Worm (Caenorhabditis elegans) whole organism, L2 larva: ENCODE measurements around the gene gst-38.
A peak's percentile ranks its signal among the peaks of the same experiment; 100 is the strongest.

Experiments used
- C34F6.9 ChIP-seq: fragments of 150-350 bp; optimal IDR thresholded peaks from 2 replicates; lab custom pipeline; 2014; ENCODE audit warnings: missing biosample characterization, missing genetic modification characterization
- F13H6.1 ChIP-seq: sonication (generic microtip); optimal IDR thresholded peaks from 2 replicates; lab custom pipeline; 2016; ENCODE audit warnings: missing genetic modification characterization, missing compliant biosample characterization
- R02D3.7 ChIP-seq: fragments of 150-350 bp; optimal IDR thresholded peaks from 2 replicates; lab custom pipeline; 2014; ENCODE audit warnings: missing biosample characterization, missing genetic modification characterization
- Y55F3AM.14 ChIP-seq: fragments of 200-800 bp; sonication (Bioruptor generic); optimal IDR thresholded peaks from 2 replicates; lab custom pipeline; 2018; ENCODE audit warnings: mild to moderate bottlenecking, missing genetic modification characterization, missing compliant biosample characterization
- ZK546.5 ChIP-seq: sonication (generic microtip); optimal IDR thresholded peaks from 2 replicates; lab custom pipeline; 2017; ENCODE audit warnings: missing biosample characterization, missing genetic modification characterization
- alr-1 ChIP-seq: fragments of 150-350 bp; optimal IDR thresholded peaks from 2 replicates; lab custom pipeline; 2014; ENCODE audit warnings: missing biosample characterization, missing genetic modification characterization
- aly-2 ChIP-seq: fragments of 150-350 bp; optimal IDR thresholded peaks from 2 replicates; lab custom pipeline; 2014; ENCODE audit warnings: missing biosample characterization, missing genetic modification characterization
- blmp-1 ChIP-seq: sonication (generic microtip); optimal IDR thresholded peaks from 2 replicates; lab custom pipeline; 2017; ENCODE audit warnings: missing genetic modification characterization, mild to moderate bottlenecking, missing compliant biosample characterization, antibody characterized with exemption, moderate library complexity; ENCODE audit not compliant: insufficient read depth
- ceh-16 ChIP-seq: fragments of 150-350 bp; optimal IDR thresholded peaks from 2 replicates; lab custom pipeline; 2014; ENCODE audit warnings: missing biosample characterization, missing genetic modification characterization
- crh-2 ChIP-seq: sonication (generic microtip); optimal IDR thresholded peaks from 2 replicates; lab custom pipeline; 2017; ENCODE audit warnings: missing biosample characterization, missing genetic modification characterization
- elt-3 ChIP-seq: sonication (generic microtip); optimal IDR thresholded peaks from 2 replicates; lab custom pipeline; 2017; ENCODE audit warnings: missing biosample characterization, missing genetic modification characterization
- fos-1 ChIP-seq: fragments of 150-350 bp; optimal IDR thresholded peaks from 2 replicates; lab custom pipeline; 2014; ENCODE audit warnings: missing biosample characterization, missing genetic modification characterization
- gmeb-1 ChIP-seq: fragments of 150-350 bp; optimal IDR thresholded peaks from 2 replicates; lab custom pipeline; 2014; ENCODE audit warnings: missing biosample characterization, missing genetic modification characterization
- lin-11 ChIP-seq: fragments of 150-350 bp; sonication (generic microtip); optimal IDR thresholded peaks from 2 replicates; lab custom pipeline; 2014; ENCODE audit warnings: missing biosample characterization, missing genetic modification characterization, inconsistent platforms, mixed read lengths
- lin-39 ChIP-seq: fragments of 150-350 bp; optimal IDR thresholded peaks from 2 replicates; lab custom pipeline; 2014; ENCODE audit warnings: missing biosample characterization, missing genetic modification reagents, missing genetic modification characterization
- mab-5 ChIP-seq: fragments of 150-350 bp; optimal IDR thresholded peaks from 2 replicates; lab custom pipeline; 2014; ENCODE audit warnings: missing biosample characterization, missing genetic modification characterization
- mbf-1 ChIP-seq: sonication (generic microtip); optimal IDR thresholded peaks from 2 replicates; lab custom pipeline; 2017; ENCODE audit warnings: missing biosample characterization, missing genetic modification characterization
- mdl-1 ChIP-seq, 2 experiments: fragments of 150-350 bp in 1 of 2; sonication (generic microtip) in 1 of 2; optimal IDR thresholded peaks; 2 replicates each; lab custom pipeline; 2017; ENCODE audit warnings: missing biosample characterization in 2 of 2, missing genetic modification characterization in 2 of 2
- nhr-10 ChIP-seq: sonication (generic microtip); optimal IDR thresholded peaks from 2 replicates; lab custom pipeline; 2017; ENCODE audit warnings: missing biosample characterization, missing genetic modification characterization
- nhr-11 ChIP-seq: fragments of 150-350 bp; optimal IDR thresholded peaks from 2 replicates; lab custom pipeline; 2014; ENCODE audit warnings: missing biosample characterization, missing genetic modification characterization
- nhr-12 ChIP-seq: fragments of 150-350 bp; optimal IDR thresholded peaks from 2 replicates; lab custom pipeline; 2014; ENCODE audit warnings: missing biosample characterization, missing genetic modification characterization
- nhr-129 ChIP-seq: fragments of 150-350 bp; optimal IDR thresholded peaks from 2 replicates; lab custom pipeline; 2014; ENCODE audit warnings: missing biosample characterization, missing genetic modification characterization
- nhr-21 ChIP-seq: fragments of 150-350 bp; optimal IDR thresholded peaks from 2 replicates; lab custom pipeline; 2014; ENCODE audit warnings: missing biosample characterization, missing genetic modification characterization
- nhr-23 ChIP-seq: fragments of 150-350 bp; optimal IDR thresholded peaks from 2 replicates; lab custom pipeline; 2014; ENCODE audit warnings: missing biosample characterization, missing genetic modification reagents, missing genetic modification characterization
- nhr-237 ChIP-seq: fragments of 150-350 bp; optimal IDR thresholded peaks from 2 replicates; lab custom pipeline; 2014; ENCODE audit warnings: missing biosample characterization, missing genetic modification characterization
- nhr-25 ChIP-seq: fragments of 150-350 bp; sonication (generic microtip); optimal IDR thresholded peaks from 3 replicates; lab custom pipeline; 2014; ENCODE audit warnings: missing biosample characterization, missing genetic modification characterization
- nhr-77 ChIP-seq: fragments of 150-350 bp; optimal IDR thresholded peaks from 2 replicates; lab custom pipeline; 2014; ENCODE audit warnings: missing biosample characterization, missing genetic modification characterization
- peb-1 ChIP-seq: fragments of 150-350 bp; optimal IDR thresholded peaks from 2 replicates; lab custom pipeline; 2014; ENCODE audit warnings: missing biosample characterization, missing genetic modification characterization
- sem-4 ChIP-seq: fragments of 150-350 bp; optimal IDR thresholded peaks from 2 replicates; lab custom pipeline; 2014; ENCODE audit warnings: missing biosample characterization, missing genetic modification reagents, missing genetic modification characterization
- skn-1 ChIP-seq: sonication (generic microtip); optimal IDR thresholded peaks from 2 replicates; lab custom pipeline; 2017; ENCODE audit warnings: missing biosample characterization, missing genetic modification characterization
- sma-3 ChIP-seq: sonication (generic microtip); optimal IDR thresholded peaks from 2 replicates; lab custom pipeline; 2016; ENCODE audit warnings: missing genetic modification reagents, missing genetic modification characterization, missing compliant biosample characterization
- sma-9 ChIP-seq, 2 experiments: fragments of 150-350 bp in 1 of 2; sonication (generic microtip) in 1 of 2; optimal IDR thresholded peaks; 2 replicates each; lab custom pipeline; 2014 to 2016; ENCODE audit warnings: missing genetic modification characterization in 2 of 2, mild to moderate bottlenecking in 1 of 2, missing biosample characterization in 1 of 2, missing compliant biosample characterization in 1 of 2, missing genetic modification reagents in 1 of 2, moderate library complexity in 1 of 2
- snpc-4 ChIP-seq: fragments of 150-350 bp; optimal IDR thresholded peaks from 2 replicates; lab custom pipeline; 2014; ENCODE audit warnings: missing biosample characterization, missing genetic modification characterization
- unc-39 ChIP-seq: fragments of 150-350 bp; optimal IDR thresholded peaks from 2 replicates; lab custom pipeline; 2014; ENCODE audit warnings: missing biosample characterization, missing genetic modification characterization
- unc-55 ChIP-seq: fragments of 150-350 bp; sonication (generic microtip); optimal IDR thresholded peaks from 3 replicates; lab custom pipeline; 2014; ENCODE audit warnings: missing biosample characterization, missing genetic modification reagents, missing genetic modification characterization
- ztf-1 ChIP-seq: fragments of 200-800 bp; sonication (Bioruptor generic); conservative IDR thresholded peaks from 2 replicates; pipeline ENCODE4 v1.3.6; 2022; ENCODE audit warnings: missing genetic modification characterization, missing compliant biosample characterization
- ztf-11 ChIP-seq: sonication (generic microtip); optimal IDR thresholded peaks from 2 replicates; lab custom pipeline; 2017; ENCODE audit warnings: missing biosample characterization, missing genetic modification characterization
- ztf-4 ChIP-seq: fragments of 150-350 bp; optimal IDR thresholded peaks from 2 replicates; lab custom pipeline; 2014; ENCODE audit warnings: missing biosample characterization, missing genetic modification characterization

The gst-38 gene

DNA sequence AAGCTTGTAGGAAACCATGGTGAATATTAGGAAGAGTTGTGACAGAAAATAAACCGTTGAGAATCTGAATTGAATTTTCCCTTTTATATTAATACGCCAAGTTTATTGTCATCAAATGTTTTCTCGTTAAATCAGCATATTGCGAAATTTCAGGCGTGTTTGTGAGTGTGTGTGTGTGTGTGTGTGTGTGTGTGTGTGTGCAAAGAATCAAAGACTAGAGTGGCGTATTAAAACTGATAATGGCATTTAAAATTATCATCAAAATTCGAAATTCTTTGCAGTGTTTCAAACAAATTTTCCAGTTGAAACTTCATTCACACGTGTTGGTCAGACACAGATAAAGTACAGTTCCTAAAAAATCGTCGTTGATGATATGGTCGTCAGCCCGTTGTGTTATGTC lies at the start of gene gst-38:
Gene gst-38, minus strand, starts transcription at position 152 of the 400 bp plus-strand sequence.
- TF ChIP-seq unc-55 (GFP tag; lab: Kevin White, UChicago) (no peak), fos-1 (tag; lab: Kevin White, UChicago) (peak; percentile 63), unc-39 (tag; lab: Kevin White, UChicago) (no peak), crh-2 (tag; lab: Kevin White, UChicago) (peak; percentile 30), nhr-11 (no peak), sma-9 (GFP tag; optimal IDR thresholded peaks at IDR 0.05; lab: Kevin White, UChicago) (peak; percentile 57), sma-9 (tag; optimal IDR thresholded peaks at IDR 0.05; lab: Kevin White, UChicago) (no peak), lin-39 (tag; lab: Kevin White, UChicago) (no peak), blmp-1 (no peak), ztf-4 (tag; lab: Kevin White, UChicago) (no peak), mdl-1 (tag; optimal IDR thresholded peaks at IDR 0.05; lab: Kevin White, UChicago) (no peak), R02D3.7 (tag; lab: Kevin White, UChicago) (no peak)

DNA sequence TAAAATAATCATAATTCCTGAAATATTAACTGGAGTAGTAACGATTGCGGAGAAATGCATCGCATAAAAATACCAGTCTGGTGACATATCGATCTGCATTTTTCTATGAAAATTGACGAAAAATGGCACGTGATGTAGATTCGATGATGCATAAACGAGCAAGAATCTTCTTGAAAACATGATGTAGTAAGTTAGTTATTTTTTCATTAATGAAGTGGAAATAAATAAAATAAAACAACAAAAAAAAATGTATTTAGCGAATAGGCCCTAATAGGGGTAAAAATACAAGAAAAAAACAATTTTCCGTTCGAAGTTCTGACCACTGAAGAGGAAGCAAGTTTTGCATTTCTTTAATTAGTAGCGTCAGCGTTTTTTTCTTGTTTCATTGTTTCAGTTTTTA lies 49.2 kb upstream of the gst-38 start, which contains the start of gene sri-2:
Gene sri-2, minus strand, starts transcription at position 101 of the 400 bp plus-strand sequence.
- TF ChIP-seq skn-1 (no peak), nhr-237 (tag; lab: Kevin White, UChicago) (no peak), gmeb-1 (tag; lab: Kevin White, UChicago) (no peak), nhr-129 (no peak), ztf-4 (tag; lab: Kevin White, UChicago) (no peak), mab-5 (tag; lab: Kevin White, UChicago) (no peak), sem-4 (no peak)

DNA sequence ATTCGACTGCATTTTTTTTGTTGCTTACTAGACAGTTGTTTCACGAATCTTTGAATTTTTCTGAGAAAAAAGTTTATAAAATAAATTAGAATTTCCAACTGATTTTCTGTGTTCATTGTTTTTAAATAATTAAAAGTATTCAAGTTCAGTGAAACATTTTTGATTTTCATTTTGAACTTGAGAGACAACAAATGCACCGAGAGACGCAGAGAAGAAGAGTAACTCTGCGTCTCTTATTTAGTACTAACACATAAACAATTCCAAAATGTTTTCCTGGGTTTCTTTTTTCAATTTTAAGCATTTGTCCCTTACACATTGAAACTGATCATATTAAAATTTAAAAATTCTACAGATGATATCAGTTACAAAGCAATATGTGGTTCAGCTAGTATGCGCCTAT lies 43.6 kb upstream of the gst-38 start:
- TF ChIP-seq snpc-4 (tag; lab: Kevin White, UChicago), result no peak
- peak; percentile 18 for TF ChIP-seq C34F6.9 (tag; lab: Kevin White, UChicago)
- TF ChIP-seq elt-3 (tag; lab: Kevin White, UChicago), result no peak
- no peak for TF ChIP-seq peb-1 (tag; lab: Kevin White, UChicago)
- TF ChIP-seq F13H6.1, result no peak
- TF ChIP-seq nhr-11, result no peak
- no peak for TF ChIP-seq mdl-1 (tag; optimal IDR thresholded peaks at IDR 0.05; lab: Kevin White, UChicago)
- no peak for TF ChIP-seq gmeb-1 (tag; lab: Kevin White, UChicago)
- TF ChIP-seq ztf-11 (tag; lab: Kevin White, UChicago), result no peak
- no peak for TF ChIP-seq nhr-12 (tag; lab: Kevin White, UChicago)
- TF ChIP-seq sma-9 (GFP tag; optimal IDR thresholded peaks at IDR 0.05; lab: Kevin White, UChicago), result peak; percentile 43
- no peak for TF ChIP-seq sma-9 (tag; optimal IDR thresholded peaks at IDR 0.05; lab: Kevin White, UChicago)
- TF ChIP-seq mbf-1 (tag; lab: Kevin White, UChicago), result no peak
- no peak for TF ChIP-seq lin-11 (tag; lab: Kevin White, UChicago)
- TF ChIP-seq sma-3 (GFP tag; lab: Kevin White, UChicago), result no peak

DNA sequence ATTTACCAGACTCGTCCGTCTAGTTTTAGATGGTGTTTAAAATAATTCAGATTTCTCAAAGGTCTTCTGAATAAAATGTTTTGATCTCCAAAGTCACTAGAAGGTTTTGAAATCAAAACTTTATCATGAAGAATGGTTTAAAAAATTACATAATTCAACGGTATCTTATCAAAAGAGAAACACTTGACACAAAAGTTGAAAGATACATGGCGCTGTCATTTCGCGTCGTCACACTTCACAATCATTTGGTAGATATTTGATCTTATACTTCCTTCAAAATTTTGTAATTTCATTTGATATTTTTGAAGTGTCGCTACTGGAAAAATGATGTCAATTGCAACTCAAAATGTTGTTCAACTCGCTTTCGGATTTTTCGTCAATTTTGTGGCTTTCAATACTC lies 41.2 kb upstream of the gst-38 start, which contains the start of gene F36G9.3:
Gene F36G9.3, plus strand, starts transcription at position 301 of the 400 bp plus-strand sequence.
- no peak for TF ChIP-seq ztf-1 (GFP tag; lab: Robert Waterston, UW)
- no peak for TF ChIP-seq ceh-16
- TF ChIP-seq Y55F3AM.14 (GFP tag; lab: Kevin White, UChicago), result no peak
- TF ChIP-seq nhr-25 (tag; lab: Kevin White, UChicago), result no peak
- no peak for TF ChIP-seq mdl-1 (tag; optimal IDR thresholded peaks at IDR 0.05; lab: Kevin White, UChicago)
- no peak for TF ChIP-seq nhr-21 (tag; lab: Kevin White, UChicago)
- no peak for TF ChIP-seq sma-9 (GFP tag; optimal IDR thresholded peaks at IDR 0.05; lab: Kevin White, UChicago)
- no peak for TF ChIP-seq sma-9 (tag; optimal IDR thresholded peaks at IDR 0.05; lab: Kevin White, UChicago)
- no peak for TF ChIP-seq nhr-12 (tag; lab: Kevin White, UChicago)
- no peak for TF ChIP-seq aly-2 (tag; lab: Kevin White, UChicago)
- TF ChIP-seq ZK546.5 (tag; lab: Kevin White, UChicago), result no peak
- TF ChIP-seq peb-1 (tag; lab: Kevin White, UChicago), result no peak
- TF ChIP-seq blmp-1, result no peak
- TF ChIP-seq snpc-4 (tag; lab: Kevin White, UChicago), result no peak
- TF ChIP-seq nhr-77 (tag; lab: Kevin White, UChicago), result no peak
- no peak for TF ChIP-seq nhr-11
- TF ChIP-seq alr-1 (tag; lab: Kevin White, UChicago), result no peak
- TF ChIP-seq sma-3 (GFP tag; lab: Kevin White, UChicago), result no peak
- no peak for TF ChIP-seq nhr-23
- TF ChIP-seq nhr-10 (tag; lab: Kevin White, UChicago), result no peak
- TF ChIP-seq, all 48 proteins: peak for 0
